Worm (Caenorhabditis elegans) whole organism, L2 larva: Measurements from ENCODE around the gene rpn-6.1.

ENCODE experiments used
- dmd-4 ChIP-seq: sonication (generic microtip); optimal IDR thresholded peaks from 2 replicates; lab custom pipeline; 2017; ENCODE audit warnings: missing biosample characterization, missing genetic modification characterization
- lsy-2 ChIP-seq, 2 experiments: fragments of 150-350 bp in 1 of 2; sonication (generic microtip) in 1 of 2; optimal IDR thresholded peaks; 2 replicates each; lab custom pipeline; 2014 to 2017; ENCODE audit warnings: missing biosample characterization in 2 of 2, missing genetic modification characterization in 2 of 2
- mdl-1 ChIP-seq, 2 experiments: fragments of 150-350 bp in 1 of 2; sonication (generic microtip) in 1 of 2; optimal IDR thresholded peaks; 2 replicates each; lab custom pipeline; 2017; ENCODE audit warnings: missing biosample characterization in 2 of 2, missing genetic modification characterization in 2 of 2
- nhr-25 ChIP-seq: fragments of 150-350 bp; sonication (generic microtip); optimal IDR thresholded peaks from 3 replicates; lab custom pipeline; 2014; ENCODE audit warnings: missing biosample characterization, missing genetic modification characterization
- skn-1 ChIP-seq: sonication (generic microtip); optimal IDR thresholded peaks from 2 replicates; lab custom pipeline; 2017; ENCODE audit warnings: missing biosample characterization, missing genetic modification characterization
- snpc-4 ChIP-seq: fragments of 150-350 bp; optimal IDR thresholded peaks from 2 replicates; lab custom pipeline; 2014; ENCODE audit warnings: missing biosample characterization, missing genetic modification characterization
- ztf-1 ChIP-seq: fragments of 200-800 bp; sonication (Bioruptor generic); conservative IDR thresholded peaks from 2 replicates; pipeline ENCODE4 v1.3.6; 2022; ENCODE audit warnings: missing genetic modification characterization, missing compliant biosample characterization
- ztf-11 ChIP-seq: sonication (generic microtip); optimal IDR thresholded peaks from 2 replicates; lab custom pipeline; 2017; ENCODE audit warnings: missing biosample characterization, missing genetic modification characterization

ce11 chrIII:6974952-6975351 is 13.2 kb upstream of the rpn-6.1 start:
- TF ChIP-seq ztf-11 (tag; lab: Kevin White, UChicago): no peak
- no peak for TF ChIP-seq lsy-2 (tag; optimal IDR thresholded peaks at IDR 0.05; lab: Kevin White, UChicago)
- TF ChIP-seq skn-1: no peak
- TF ChIP-seq mdl-1 (tag; optimal IDR thresholded peaks at IDR 0.05; lab: Kevin White, UChicago): no peak
- TF ChIP-seq ztf-1 (GFP tag; lab: Robert Waterston, UW): no peak
- no peak for TF ChIP-seq snpc-4
- no peak for TF ChIP-seq dmd-4 (tag; lab: Kevin White, UChicago)
- no peak for TF ChIP-seq nhr-25 (tag; lab: Kevin White, UChicago)
